Worm (Caenorhabditis elegans): ENCODE measurements around the gene B0285.3.

ce11 chrIII:4390421-4390820, 47.3 kb upstream of the B0285.3 start:
- TF ChIP-seq med-1 (GFP tag; optimal IDR thresholded peaks at IDR 0.05; ENCODE audit: insufficient read depth) (no peak), ztf-23 (GFP tag; IDR thresholded peaks at IDR 0.05) (no peak)
